Fruit fly (Drosophila melanogaster): Measurements from ENCODE around the gene Edem1.

Gene Edem1

DNA sequence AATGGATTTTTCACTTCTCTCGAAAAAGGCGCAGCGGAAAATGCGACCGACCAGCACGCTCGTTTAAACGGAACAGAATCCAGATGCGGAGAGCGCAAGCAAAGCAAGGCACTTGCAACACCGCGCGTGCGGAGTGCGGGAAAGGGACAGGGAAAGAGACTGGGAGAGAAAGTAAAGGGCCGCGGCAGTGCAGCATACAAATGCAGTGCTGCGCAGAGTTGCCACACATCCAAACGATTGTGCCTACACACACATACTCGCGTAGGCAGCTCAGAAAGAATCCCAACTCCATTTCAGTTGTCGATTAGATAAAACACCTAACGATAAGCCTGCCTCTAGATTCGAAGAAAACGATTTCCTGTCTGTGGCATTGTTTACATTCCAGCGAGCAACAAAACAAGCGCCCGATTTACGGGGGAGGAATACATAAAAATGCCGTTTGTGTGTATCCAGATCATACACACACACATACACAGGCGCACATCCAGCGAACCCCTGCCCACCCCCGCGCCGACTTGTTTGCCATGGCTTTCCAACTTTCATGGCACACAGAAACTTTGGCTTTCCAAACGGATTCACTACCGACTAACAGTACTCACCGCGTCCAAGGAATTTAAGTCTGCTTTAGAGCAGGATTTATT, 9.1 kb downstream of the Edem1 start (continued):
- no peak for TF ChIP-seq Ssrp (tag; optimal IDR thresholded peaks at IDR 0.05)
- TF ChIP-seq CG10462 (GFP tag; optimal IDR thresholded peaks at IDR 0.05) = no peak
- no peak for TF ChIP-seq CG1233 (GFP tag; optimal IDR thresholded peaks at IDR 0.05)
- TF ChIP-seq CG10654 (GFP tag; optimal IDR thresholded peaks at IDR 0.05) = no peak
- no peak for TF ChIP-seq tup (GFP tag; optimal IDR thresholded peaks at IDR 0.05)
- peak; percentile 46; the same call in 1 of the 2 replicates for TF ChIP-seq klu (GFP tag; IDR thresholded peaks at IDR 0.05)
- TF ChIP-seq CG14441 (GFP tag; IDR thresholded peaks at IDR 0.05) = no peak
- peak; percentile 21 for TF ChIP-seq CG8359 (GFP tag; optimal IDR thresholded peaks at IDR 0.05; ENCODE audit: borderline replicate concordance)
- no peak for TF ChIP-seq luna (GFP tag; optimal IDR thresholded peaks at IDR 0.05)
- TF ChIP-seq CG18599 (GFP tag; optimal IDR thresholded peaks at IDR 0.05) = peak; percentile 2
- no peak for TF ChIP-seq Antp (GFP tag; optimal IDR thresholded peaks at IDR 0.05)
- no peak for TF ChIP-seq mam (GFP tag; optimal IDR thresholded peaks at IDR 0.05)
- TF ChIP-seq CG3065 (GFP tag; optimal IDR thresholded peaks at IDR 0.05) = no peak
- TF ChIP-seq CG34224 (GFP tag; IDR thresholded peaks at IDR 0.05; ENCODE audit: partially characterized antibody) = no peak
- no peak for TF ChIP-seq CG2120 (GFP tag; optimal IDR thresholded peaks at IDR 0.05)
- TF ChIP-seq stwl (tag; optimal IDR thresholded peaks at IDR 0.05) = peak; percentile 10
- TF ChIP-seq D (optimal IDR thresholded peaks at IDR 0.05) = peak; percentile 37
- no peak for TF ChIP-seq D (GFP tag; optimal IDR thresholded peaks at IDR 0.05)
- 0 out of 2 replicates have a peak, but pooled peaks have one; percentile 21 for TF ChIP-seq Scr (GFP tag; IDR thresholded peaks at IDR 0.05; ENCODE audit: partially characterized antibody)
- TF ChIP-seq ci (GFP tag; IDR thresholded peaks at IDR 0.05) = peak; percentile 53; the same call in 2 of the 3 replicates
- no peak for TF ChIP-seq CG31224 (GFP tag; IDR thresholded peaks at IDR 0.05)
- TF ChIP-seq bbx (GFP tag; IDR thresholded peaks at IDR 0.05; ENCODE audit: partially characterized antibody) = no peak
- TF ChIP-seq HLH4C (GFP tag; IDR thresholded peaks at IDR 0.05; ENCODE audit: partially characterized antibody) = no peak
- no peak for TF ChIP-seq CG15073 (GFP tag; optimal IDR thresholded peaks at IDR 0.05)
- no peak for TF ChIP-seq CG1602 (GFP tag; optimal IDR thresholded peaks at IDR 0.05)
- peak; percentile 86 for TF ChIP-seq grn (GFP tag; optimal IDR thresholded peaks at IDR 0.05)
- TF ChIP-seq Blimp-1 (GFP tag; optimal IDR thresholded peaks at IDR 0.05) = peak; percentile 47
- TF ChIP-seq zen (tag; optimal IDR thresholded peaks at IDR 0.05) = no peak
- no peak for TF ChIP-seq Gsc (GFP tag; IDR thresholded peaks at IDR 0.05)
- 0 out of 4 replicates have a peak, but pooled peaks have one; percentile 60 for TF ChIP-seq chinmo (GFP tag; IDR thresholded peaks at IDR 0.05; ENCODE audit: partially characterized antibody)
- TF ChIP-seq CG7786 (GFP tag; optimal IDR thresholded peaks at IDR 0.05) = no peak
- TF ChIP-seq nom (GFP tag; optimal IDR thresholded peaks at IDR 0.05) = peak; percentile 43
- TF ChIP-seq CG3281 (GFP tag; optimal IDR thresholded peaks at IDR 0.05) = peak; percentile 15
- peak; percentile 17; the same call in 1 of the 2 replicates for TF ChIP-seq vvl (GFP tag; IDR thresholded peaks at IDR 0.05)
- TF ChIP-seq CG34376 (GFP tag; optimal IDR thresholded peaks at IDR 0.05) = peak; percentile 16
- TF ChIP-seq trem (tag; optimal IDR thresholded peaks at IDR 0.05) = peak; percentile 13
- TF ChIP-seq CG34422 (GFP tag; IDR thresholded peaks at IDR 0.05) = no peak; the same call in 2 of the 3 replicates
- TF ChIP-seq bsh (GFP tag; optimal IDR thresholded peaks at IDR 0.05) = peak in 1 of 2 experiments; percentile 5
- no peak for TF ChIP-seq CG17612 (GFP tag; IDR thresholded peaks at IDR 0.05)
- TF ChIP-seq sens (GFP tag) = peak; percentile 77
- TF ChIP-seq CG4360 (GFP tag; IDR thresholded peaks at IDR 0.05) = peak; percentile 42; the same call in 1 of the 2 replicates
- peak; percentile 16 for TF ChIP-seq pzg (GFP tag; optimal IDR thresholded peaks at IDR 0.05)
- TF ChIP-seq lab (GFP tag; optimal IDR thresholded peaks at IDR 0.05) = no peak
- no peak for TF ChIP-seq Myb (GFP tag; optimal IDR thresholded peaks at IDR 0.05)
- peak; percentile 40; the same call in 1 of the 2 replicates for TF ChIP-seq unc-4 (GFP tag; IDR thresholded peaks at IDR 0.05; ENCODE audit: partially characterized antibody)
- TF ChIP-seq CG2875 (GFP tag; optimal IDR thresholded peaks at IDR 0.05) = no peak
- no peak for TF ChIP-seq Neu2 (GFP tag; optimal IDR thresholded peaks at IDR 0.05; ENCODE audit: borderline replicate concordance)
- no peak for TF ChIP-seq E2f1 (GFP tag; IDR thresholded peaks at IDR 0.05)
- TF ChIP-seq TFAM (GFP tag; optimal IDR thresholded peaks at IDR 0.05) = no peak
